Worm (Caenorhabditis elegans): Measurements from ENCODE around the gene hdl-2.
A peak's percentile ranks its signal among the peaks of the same experiment; 100 is the strongest.

Gene hdl-2

ce11 chrIV:8864672-8865071, 9.3 kb upstream of the hdl-2 start (continued):
- TF ChIP-seq sptf-1 (tag; optimal IDR thresholded peaks at IDR 0.05), result no peak
- no peak for TF ChIP-seq unc-98 (GFP tag; IDR thresholded peaks at IDR 0.05)
- TF ChIP-seq nhr-47 (tag; optimal IDR thresholded peaks at IDR 0.05), result no peak
- TF ChIP-seq zip-4 (GFP tag; optimal IDR thresholded peaks at IDR 0.05), result no peak
- no peak for TF ChIP-seq tbx-2 (tag; optimal IDR thresholded peaks at IDR 0.05)
- no peak for TF ChIP-seq fkh-10 (GFP tag; optimal IDR thresholded peaks at IDR 0.05)

- TF ChIP-seq vab-15 (tag; optimal IDR thresholded peaks at IDR 0.05) (no peak), nhr-77 (tag; optimal IDR thresholded peaks at IDR 0.05) (peak; percentile 11), tlp-1 (tag; optimal IDR thresholded peaks at IDR 0.05) (no peak), sup-37 (GFP tag; optimal IDR thresholded peaks at IDR 0.05) (no peak)
Measured at ce11 chrIV:8865343-8865742, 8.6 kb upstream of the hdl-2 start, which contains the start of gene C09G9.1. Gene C09G9.1, minus strand, starts transcription at chrIV:8865485.

- TF ChIP-seq snu-23 (GFP tag; optimal IDR thresholded peaks at IDR 0.05) (peak; percentile 67), xbp-1 (tag; optimal IDR thresholded peaks at IDR 0.05) (no peak), lin-35 (GFP tag; optimal IDR thresholded peaks at IDR 0.05) (peak; percentile 50 to 74), nhr-12 (tag; optimal IDR thresholded peaks at IDR 0.05) (no peak), lsy-2 (tag; optimal IDR thresholded peaks at IDR 0.05) (peak; percentile 27 to 52), skn-1 (tag; optimal IDR thresholded peaks at IDR 0.05) (peak; percentile 60), nhr-20 (tag; optimal IDR thresholded peaks at IDR 0.05) (peak; percentile 73), C16A3.4 (tag; optimal IDR thresholded peaks at IDR 0.05) (peak; percentile 31), zag-1 (tag; optimal IDR thresholded peaks at IDR 0.05) (no peak), nhr-19 (GFP tag; conservative IDR thresholded peaks at IDR 0.05) (peak; percentile 33), pag-3 (tag; optimal IDR thresholded peaks at IDR 0.05; ENCODE audit: borderline replicate concordance, insufficient read depth) (no peak), alr-1 (tag; optimal IDR thresholded peaks at IDR 0.05; ENCODE audit: borderline replicate concordance) (no peak), swsn-7 (tag; optimal IDR thresholded peaks at IDR 0.05) (peak; percentile 36), unc-62 (GFP tag; optimal IDR thresholded peaks at IDR 0.05) (no peak), fkh-4 (tag; optimal IDR thresholded peaks at IDR 0.05; ENCODE audit: borderline replicate concordance) (no peak), ztf-11 (tag; optimal IDR thresholded peaks at IDR 0.05) (peak in 1 of 2 experiments; percentile 34), mab-9 (GFP tag; IDR thresholded peaks at IDR 0.05) (no peak), nhr-71 (tag; optimal IDR thresholded peaks at IDR 0.05) (peak; percentile 74), ceh-82 (tag; optimal IDR thresholded peaks at IDR 0.05) (peak in 1 of 3 experiments; percentile 18), hlh-4 (tag; optimal IDR thresholded peaks at IDR 0.05) (no peak), hlh-17 (GFP tag; optimal IDR thresholded peaks at IDR 0.05; ENCODE audit: borderline replicate concordance) (no peak), nhr-77 (tag; optimal IDR thresholded peaks at IDR 0.05) (peak; percentile 34), sup-37 (GFP tag; optimal IDR thresholded peaks at IDR 0.05) (no peak), lir-3 (tag; optimal IDR thresholded peaks at IDR 0.05; ENCODE audit: poor library complexity) (no peak), nhr-85 (tag) (peak; percentile 78), ama-1 (optimal IDR thresholded peaks at IDR 0.05) (no peak), C34B4.2 (tag; optimal IDR thresholded peaks at IDR 0.05) (no peak), isw-1 (GFP tag; IDR thresholded peaks at IDR 0.05) (no peak), F16B12.6 (tag; optimal IDR thresholded peaks at IDR 0.05) (no peak), ceh-8 (GFP tag; optimal IDR thresholded peaks at IDR 0.05) (no peak), mdl-1 (tag; optimal IDR thresholded peaks at IDR 0.05) (peak in 1 of 2 experiments; percentile 46), tlp-1 (tag; optimal IDR thresholded peaks at IDR 0.05) (no peak), dsc-1 (tag; optimal IDR thresholded peaks at IDR 0.05) (no peak), dpl-1 (GFP tag; optimal IDR thresholded peaks at IDR 0.05) (peak; percentile 51 to 64 (median 56)), ceh-90 (tag; optimal IDR thresholded peaks at IDR 0.05) (no peak), nhr-47 (tag; optimal IDR thresholded peaks at IDR 0.05) (peak; percentile 43), sptf-1 (tag; optimal IDR thresholded peaks at IDR 0.05) (no peak), egl-27 (tag; optimal IDR thresholded peaks at IDR 0.05) (peak in 1 of 2 experiments; percentile 14), efl-1 (optimal IDR thresholded peaks at IDR 0.05) (peak; percentile 59 to 68), efl-1 (GFP tag; optimal IDR thresholded peaks at IDR 0.05 in 1 of 2) (peak; percentile 47 to 97), lin-14 (GFP tag; optimal IDR thresholded peaks at IDR 0.05) (peak; percentile 97), sox-4 (tag; optimal IDR thresholded peaks at IDR 0.05) (no peak), lin-13 (GFP tag; optimal IDR thresholded peaks at IDR 0.05) (no peak)
Measured at ce11 chrIV:8866092-8866491, 7.9 kb upstream of the hdl-2 start.

All from whole organism, L1 larva.